Fruit fly (Drosophila melanogaster) whole organism, pupa: ENCODE results near the gene esg.

Experiments used
- CG10348 ChIP-seq: fragments of 200-800 bp; sonication (Bioruptor generic); IDR thresholded peaks from 2 replicates; pipeline ENCODE4 v1.3.6; 2022; ENCODE audit warnings: missing biosample characterization, missing genetic modification characterization
- CG12605 ChIP-seq: fragments of 200-800 bp; sonication (Bioruptor generic); IDR thresholded peaks from 2 replicates; pipeline ENCODE4 v1.3.6; 2022; ENCODE audit warnings: missing biosample characterization, missing genetic modification characterization
- CG13204 ChIP-seq: fragments of 200-800 bp; sonication (Bioruptor generic); optimal IDR thresholded peaks from 2 replicates; lab custom pipeline; 2018; ENCODE audit warnings: missing biosample characterization, mild to moderate bottlenecking, missing genetic modification characterization, moderate library complexity
- CG14655 ChIP-seq: fragments of 200-800 bp; sonication (Bioruptor generic); optimal IDR thresholded peaks from 3 replicates; lab custom pipeline; 2017; ENCODE audit warnings: mild to moderate bottlenecking, missing biosample characterization, missing genetic modification reagents, missing genetic modification characterization
- CG15710 ChIP-seq: fragments of 200-800 bp; sonication (Bioruptor generic); optimal IDR thresholded peaks from 2 replicates; lab custom pipeline; 2018; ENCODE audit warnings: missing biosample characterization, mild to moderate bottlenecking, missing genetic modification characterization, moderate library complexity
- CG17806 ChIP-seq: fragments of 200-800 bp; sonication (Bioruptor generic); optimal IDR thresholded peaks from 2 replicates; lab custom pipeline; 2018; ENCODE audit warnings: missing biosample characterization, mild to moderate bottlenecking, missing genetic modification characterization, moderate library complexity
- CG32121 ChIP-seq: fragments of 200-800 bp; sonication (Bioruptor generic); IDR thresholded peaks from 2 replicates; pipeline ENCODE4 v1.3.6; 2022; ENCODE audit warnings: missing biosample characterization, missing genetic modification characterization
- CG34367 ChIP-seq: fragments of 200-800 bp; sonication (Bioruptor generic); optimal IDR thresholded peaks from 2 replicates; lab custom pipeline; 2018; ENCODE audit warnings: missing biosample characterization, mild to moderate bottlenecking, missing genetic modification characterization
- CG4496 ChIP-seq: fragments of 200-800 bp; sonication (Bioruptor generic); IDR thresholded peaks from 3 replicates; pipeline ENCODE4 v1.3.6; 2022; ENCODE audit warnings: missing biosample characterization, missing genetic modification characterization
- CG8159 ChIP-seq: fragments of 200-800 bp; sonication (Bioruptor generic); optimal IDR thresholded peaks from 3 replicates; lab custom pipeline; 2018; ENCODE audit warnings: missing biosample characterization, mild to moderate bottlenecking, missing genetic modification characterization, moderate library complexity
- CG8301 ChIP-seq: fragments of 200-800 bp; sonication (Bioruptor generic); optimal IDR thresholded peaks from 2 replicates; lab custom pipeline; 2018; ENCODE audit warnings: missing biosample characterization, mild to moderate bottlenecking, missing genetic modification characterization
- CG9948 ChIP-seq: fragments of 200-800 bp; sonication (Bioruptor generic); optimal IDR thresholded peaks from 2 replicates; lab custom pipeline; 2018; ENCODE audit warnings: missing biosample characterization, mild to moderate bottlenecking, missing genetic modification characterization, moderate library complexity
- D1 ChIP-seq: fragments of 200-800 bp; sonication (Bioruptor generic); optimal IDR thresholded peaks from 2 replicates; lab custom pipeline; 2018; ENCODE audit warnings: missing biosample characterization, mild to moderate bottlenecking, missing genetic modification characterization, moderate library complexity
- EcR ChIP-seq: fragments of 200-800 bp; sonication (Bioruptor generic); optimal IDR thresholded peaks from 3 replicates; lab custom pipeline; 2019; ENCODE audit warnings: missing biosample characterization, missing genetic modification characterization, mild to moderate bottlenecking, moderate library complexity, missing genetic modification reagents
- Ets98B ChIP-seq: fragments of 200-800 bp; sonication (Bioruptor generic); IDR thresholded peaks from 2 replicates; pipeline ENCODE4 v1.3.6; 2022; ENCODE audit warnings: missing biosample characterization, missing genetic modification characterization
- Pif1A ChIP-seq: fragments of 200-800 bp; sonication (Bioruptor generic); optimal IDR thresholded peaks from 3 replicates; lab custom pipeline; 2016; ENCODE audit warnings: missing biosample characterization, missing genetic modification characterization
- Pif1B ChIP-seq: fragments of 200-800 bp; sonication (Bioruptor generic); optimal IDR thresholded peaks from 3 replicates; lab custom pipeline; 2016; ENCODE audit warnings: missing biosample characterization, missing genetic modification characterization
- Snoo ChIP-seq: fragments of 200-800 bp; sonication (Bioruptor generic); optimal IDR thresholded peaks from 3 replicates; lab custom pipeline; 2017; ENCODE audit warnings: missing biosample characterization, mild to moderate bottlenecking, missing genetic modification characterization, inconsistent platforms
- fd96Ca ChIP-seq: fragments of 200-800 bp; sonication (Bioruptor generic); IDR thresholded peaks from 3 replicates; pipeline ENCODE4 v1.3.6; 2022; ENCODE audit warnings: missing biosample characterization, missing genetic modification characterization
- gl ChIP-seq: fragments of 200-800 bp; sonication (Bioruptor generic); optimal IDR thresholded peaks from 2 replicates; lab custom pipeline; 2018; ENCODE audit warnings: missing biosample characterization, mild to moderate bottlenecking, missing genetic modification characterization
- rn ChIP-seq: fragments of 200-800 bp; sonication (Bioruptor generic); IDR thresholded peaks from 2 replicates; pipeline ENCODE4 v1.3.6; 2022; ENCODE audit warnings: missing biosample characterization, missing genetic modification characterization

esg gene

dm6 chr2L:15333602-15334080 lies at the start of gene esg:
TSS of gene esg (plus strand) at chr2L:15333866.
- TF ChIP-seq CG32121 (GFP tag; lab: Robert Waterston, UW) (peak; percentile 35; the same call in 1 of the 2 replicates), EcR (GFP tag; lab: Kevin White, UChicago) (peak; percentile 30), CG12605 (GFP tag; lab: Robert Waterston, UW) (peak; percentile 28; the same call in 1 of the 2 replicates), rn (no peak), CG9948 (tag; lab: Kevin White, UChicago) (no peak)

DNA sequence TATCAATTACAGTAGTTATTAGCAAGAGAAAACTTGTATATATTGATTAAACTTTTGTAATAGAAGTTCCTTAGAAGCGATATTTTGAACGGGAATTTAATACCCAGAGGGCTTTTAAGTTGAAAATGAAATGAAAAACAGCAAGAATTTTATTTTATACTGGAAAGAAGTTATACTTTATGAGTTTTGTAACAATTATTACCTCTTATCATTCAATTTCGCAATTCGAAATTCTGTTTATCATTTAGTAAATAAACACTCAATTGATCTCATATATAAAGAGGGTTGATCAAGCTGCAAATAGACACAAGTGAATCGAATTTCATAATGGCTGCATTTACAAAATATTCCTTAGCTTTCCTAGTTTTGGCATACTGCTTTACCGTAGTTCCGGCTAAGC lies 49.0 kb upstream of the esg start, which contains the start of gene CG15263:
CG15263 (plus strand) TSS at position 301 of the 400 bp plus-strand sequence.
- TF ChIP-seq Ets98B (GFP tag; lab: Robert Waterston, UW) (no peak), CG15710 (tag; lab: Kevin White, UChicago) (no peak), Snoo (tag; lab: Kevin White, UChicago) (no peak), CG32121 (GFP tag; lab: Robert Waterston, UW) (no peak), CG8159 (tag; lab: Kevin White, UChicago) (no peak), CG34367 (tag; lab: Kevin White, UChicago) (no peak), CG4496 (GFP tag; lab: Robert Waterston, UW) (no peak), CG12605 (GFP tag; lab: Robert Waterston, UW) (no peak), CG9948 (tag; lab: Kevin White, UChicago) (no peak), CG8301 (tag; lab: Kevin White, UChicago) (no peak), Pif1B (no peak), D1 (tag; lab: Kevin White, UChicago) (no peak), CG10348 (GFP tag; lab: Robert Waterston, UW) (no peak), gl (tag; lab: Kevin White, UChicago) (no peak), Pif1A (GFP tag; lab: Kevin White, UChicago) (no peak), CG13204 (GFP tag; lab: Kevin White, UChicago) (no peak)

dm6 chr2L:15292139-15292538 lies 41.5 kb upstream of the esg start, which contains the start of gene CG15260:
TSS of gene CG15260 (minus strand) at chr2L:15292239.
- no peak for TF ChIP-seq fd96Ca
- TF ChIP-seq gl (tag; lab: Kevin White, UChicago), result no peak
- no peak for TF ChIP-seq CG17806 (tag; lab: Kevin White, UChicago)
- TF ChIP-seq EcR (GFP tag; lab: Kevin White, UChicago), result no peak
- TF ChIP-seq D1 (tag; lab: Kevin White, UChicago), result no peak
- TF ChIP-seq CG10348 (GFP tag; lab: Robert Waterston, UW), result no peak
- TF ChIP-seq CG34367 (tag; lab: Kevin White, UChicago), result no peak
- no peak for TF ChIP-seq Ets98B (GFP tag; lab: Robert Waterston, UW)
- TF ChIP-seq CG4496 (GFP tag; lab: Robert Waterston, UW), result no peak
- no peak for TF ChIP-seq rn
- TF ChIP-seq CG12605 (GFP tag; lab: Robert Waterston, UW), result no peak
- no peak for TF ChIP-seq CG8301 (tag; lab: Kevin White, UChicago)
- TF ChIP-seq CG15710 (tag; lab: Kevin White, UChicago), result no peak
- TF ChIP-seq CG13204 (GFP tag; lab: Kevin White, UChicago), result no peak
- TF ChIP-seq Snoo (tag; lab: Kevin White, UChicago), result no peak
- no peak for TF ChIP-seq Pif1A (GFP tag; lab: Kevin White, UChicago)
- TF ChIP-seq Pif1B, result no peak
- TF ChIP-seq CG14655, result no peak
- TF ChIP-seq CG9948 (tag; lab: Kevin White, UChicago), result no peak

DNA sequence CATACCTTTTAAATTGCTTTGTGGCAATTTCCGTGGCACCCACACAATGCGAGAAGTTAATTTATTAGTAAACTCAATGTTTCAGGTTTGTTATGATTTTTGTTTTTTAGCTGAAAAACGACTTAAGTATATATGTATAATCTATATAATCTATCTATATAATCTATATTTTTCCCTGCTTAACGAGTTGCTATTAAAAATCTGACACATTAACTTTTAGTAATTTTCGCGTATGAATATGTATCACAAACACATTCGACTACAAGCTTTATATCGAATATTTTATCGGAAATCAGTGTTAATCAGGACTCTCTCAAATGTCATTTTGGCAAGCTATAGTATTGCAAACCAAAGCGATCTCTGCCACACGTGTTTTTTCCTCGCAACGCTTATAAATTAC lies 36.2 kb upstream of the esg start, which contains the start of gene CG15262:
CG15262 (plus strand) TSS at position 301 of the 400 bp plus-strand sequence.
- no peak for TF ChIP-seq CG12605 (GFP tag; lab: Robert Waterston, UW)
- no peak for TF ChIP-seq CG14655
- TF ChIP-seq EcR (GFP tag; lab: Kevin White, UChicago), result no peak
- TF ChIP-seq CG4496 (GFP tag; lab: Robert Waterston, UW), result no peak
- no peak for TF ChIP-seq fd96Ca
- no peak for TF ChIP-seq CG15710 (tag; lab: Kevin White, UChicago)
- TF ChIP-seq Snoo (tag; lab: Kevin White, UChicago), result no peak
- no peak for TF ChIP-seq gl (tag; lab: Kevin White, UChicago)
- no peak for TF ChIP-seq CG9948 (tag; lab: Kevin White, UChicago)
- no peak for TF ChIP-seq Pif1A (GFP tag; lab: Kevin White, UChicago)
- no peak for TF ChIP-seq CG13204 (GFP tag; lab: Kevin White, UChicago)
- no peak for TF ChIP-seq CG17806 (tag; lab: Kevin White, UChicago)
- no peak for TF ChIP-seq Pif1B
- TF ChIP-seq rn, result no peak
- TF ChIP-seq, all 21 proteins: peak for 0

- TF ChIP-seq D1 (tag; lab: Kevin White, UChicago) (no peak), CG12605 (GFP tag; lab: Robert Waterston, UW) (no peak), EcR (GFP tag; lab: Kevin White, UChicago) (peak; percentile 83)
Measured at dm6 chr2L:15301841-15302240, 31.8 kb upstream of the esg start.

- no peak for TF ChIP-seq gl (tag; lab: Kevin White, UChicago)
- no peak for TF ChIP-seq CG12605 (GFP tag; lab: Robert Waterston, UW)
- TF ChIP-seq CG32121 (GFP tag; lab: Robert Waterston, UW), result 0 out of 2 replicates have a peak, but pooled peaks have one; percentile 26
- TF ChIP-seq CG10348 (GFP tag; lab: Robert Waterston, UW), result no peak
- no peak for TF ChIP-seq CG13204 (GFP tag; lab: Kevin White, UChicago)
- TF ChIP-seq Pif1A (GFP tag; lab: Kevin White, UChicago), result peak; percentile 29
- no peak for TF ChIP-seq fd96Ca
- peak; percentile 67 for TF ChIP-seq CG14655
- peak; percentile 41 for TF ChIP-seq D1 (tag; lab: Kevin White, UChicago)
- peak; percentile 59 for TF ChIP-seq CG17806 (tag; lab: Kevin White, UChicago)
- peak; percentile 44 for TF ChIP-seq CG15710 (tag; lab: Kevin White, UChicago)
- peak; percentile 22 for TF ChIP-seq Snoo (tag; lab: Kevin White, UChicago)
- TF ChIP-seq rn, result no peak
- peak; percentile 68 for TF ChIP-seq CG8301 (tag; lab: Kevin White, UChicago)
- TF ChIP-seq CG9948 (tag; lab: Kevin White, UChicago), result peak; percentile 66
- no peak for TF ChIP-seq Ets98B (GFP tag; lab: Robert Waterston, UW)
- no peak for TF ChIP-seq EcR (GFP tag; lab: Kevin White, UChicago)
- TF ChIP-seq CG8159 (tag; lab: Kevin White, UChicago), result peak; percentile 71
- no peak for TF ChIP-seq CG4496 (GFP tag; lab: Robert Waterston, UW)
- TF ChIP-seq CG34367 (tag; lab: Kevin White, UChicago), result peak; percentile 25
- peak; percentile 40 for TF ChIP-seq Pif1B
- TF ChIP-seq, all 21 proteins: peak for 12
Measured at dm6 chr2L:15304359-15304758, 29.3 kb upstream of the esg start.
